Worm (Caenorhabditis elegans): Measurements from ENCODE around the gene nphp-2.

- TF ChIP-seq nhr-11 (tag; optimal IDR thresholded peaks at IDR 0.05) (no peak), pha-4 (tag; optimal IDR thresholded peaks at IDR 0.05) (no peak), ceh-9 (tag; optimal IDR thresholded peaks at IDR 0.05) (no peak), ama-1 (optimal IDR thresholded peaks at IDR 0.05) (no peak), pqm-1 (tag; optimal IDR thresholded peaks at IDR 0.05) (no peak), T23F11.4 (GFP tag; optimal IDR thresholded peaks at IDR 0.05) (no peak), ceh-45 (GFP tag; IDR thresholded peaks at IDR 0.05) (no peak), elt-2 (tag; optimal IDR thresholded peaks at IDR 0.05) (no peak)
Measured at ce11 chrV:1935494-1935893, 39.9 kb downstream of the nphp-2 start.

Measured in whole organism, late embryonic.